Worm (Caenorhabditis elegans) whole organism, L4 larva: ENCODE data around the gene Y55F3BL.6.

Experiments used
- ces-1 ChIP-seq: fragments of 150-350 bp; sonication (generic microtip); optimal IDR thresholded peaks from 4 replicates; lab custom pipeline; 2014; ENCODE audit warnings: missing biosample characterization, missing genetic modification reagents, missing genetic modification characterization
- egl-27 ChIP-seq: sonication (generic microtip); optimal IDR thresholded peaks from 3 replicates; lab custom pipeline; 2017; ENCODE audit warnings: missing biosample characterization, missing genetic modification reagents, missing genetic modification characterization

ce11 chrIV:831796-832486, 25.1 kb upstream of the Y55F3BL.6 start, which contains the start of the genes madf-1 and Y55F3BR.10:
- TF ChIP-seq egl-27 (tag; lab: Kevin White, UChicago) (no peak), ces-1 (no peak)
